Worm (Caenorhabditis elegans) whole organism, late embryonic: Measurements from ENCODE around the gene F27D9.13.

Source experiments
- C38D4.7 ChIP-seq: fragments of 200-800 bp; sonication (Bioruptor generic); optimal IDR thresholded peaks from 2 replicates; lab custom pipeline; 2018; ENCODE audit warnings: mild to moderate bottlenecking, missing genetic modification characterization, moderate library complexity, missing compliant biosample characterization
- ceh-19 ChIP-seq: fragments of 200-800 bp; sonication (Bioruptor generic); optimal IDR thresholded peaks from 2 replicates; lab custom pipeline; 2018; ENCODE audit warnings: mild to moderate bottlenecking, missing genetic modification characterization, missing compliant biosample characterization
- dmd-4 ChIP-seq: sonication (generic microtip); optimal IDR thresholded peaks from 2 replicates; lab custom pipeline; 2016; ENCODE audit warnings: borderline replicate concordance, missing genetic modification characterization, missing compliant biosample characterization
- dve-1 ChIP-seq: sonication (generic microtip); optimal IDR thresholded peaks from 2 replicates; lab custom pipeline; 2017; ENCODE audit warnings: antibody characterized with exemption, mild to moderate bottlenecking, missing genetic modification characterization, missing compliant biosample characterization
- elt-2 ChIP-seq: sonication (generic microtip); optimal IDR thresholded peaks from 2 replicates; lab custom pipeline; 2016; ENCODE audit warnings: missing genetic modification reagents, missing genetic modification characterization, missing compliant biosample characterization
- ets-4 ChIP-seq: sonication (generic microtip); optimal IDR thresholded peaks from 2 replicates; lab custom pipeline; 2016; ENCODE audit warnings: missing genetic modification characterization, missing compliant biosample characterization
- gmeb-2 ChIP-seq: sonication (generic microtip); optimal IDR thresholded peaks from 2 replicates; lab custom pipeline; 2016; ENCODE audit warnings: missing genetic modification characterization, inconsistent platforms, missing compliant biosample characterization
- hlh-6 ChIP-seq: sonication (generic microtip); optimal IDR thresholded peaks from 2 replicates; lab custom pipeline; 2016; ENCODE audit warnings: missing genotype, missing genetic modification characterization, missing compliant biosample characterization
- nfya-1 ChIP-seq: sonication (generic microtip); optimal IDR thresholded peaks from 2 replicates; lab custom pipeline; 2017; ENCODE audit warnings: missing genetic modification characterization, mild to moderate bottlenecking, missing compliant biosample characterization, antibody characterized with exemption, moderate library complexity
- nhr-11 ChIP-seq: fragments of 150-350 bp; optimal IDR thresholded peaks from 2 replicates; lab custom pipeline; 2014; ENCODE audit warnings: missing biosample characterization, missing genetic modification characterization
- ref-2 ChIP-seq: sonication (generic microtip); optimal IDR thresholded peaks from 2 replicates; lab custom pipeline; 2016; ENCODE audit warnings: missing genetic modification characterization, missing compliant biosample characterization
- tbx-2 ChIP-seq: sonication (generic microtip); optimal IDR thresholded peaks from 2 replicates; lab custom pipeline; 2016; ENCODE audit warnings: missing genetic modification characterization, missing compliant biosample characterization

DNA sequence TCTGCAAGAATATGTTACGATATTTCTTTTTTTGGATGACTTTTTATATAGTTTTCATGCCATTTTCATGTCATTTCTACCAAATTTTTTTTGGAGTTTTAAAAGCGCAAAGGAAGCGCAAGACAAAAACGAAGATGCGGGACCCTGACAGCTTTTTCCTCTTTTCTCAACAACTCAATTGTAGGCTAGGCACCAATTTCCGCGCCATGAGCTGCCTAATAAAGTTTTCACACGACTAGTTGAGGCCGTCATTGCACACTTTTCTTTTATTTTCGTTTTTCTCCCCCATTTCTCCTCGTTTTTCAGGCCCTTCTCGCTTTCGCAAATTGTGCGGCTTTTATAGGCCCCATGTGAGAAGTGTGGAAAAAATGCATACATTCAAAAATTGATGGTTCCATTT lies 12.6 kb upstream of the F27D9.13 start:
- no peak for TF ChIP-seq hlh-6 (tag; lab: Kevin White, UChicago)
- TF ChIP-seq gmeb-2: no peak
- TF ChIP-seq nhr-11: no peak
- TF ChIP-seq elt-2: no peak
- TF ChIP-seq ceh-19: no peak
- TF ChIP-seq ref-2 (tag; lab: Kevin White, UChicago): no peak
- TF ChIP-seq ets-4 (tag; lab: Kevin White, UChicago): no peak
- TF ChIP-seq tbx-2: no peak
- no peak for TF ChIP-seq nfya-1 (tag; lab: Kevin White, UChicago)
- TF ChIP-seq C38D4.7: no peak
- TF ChIP-seq dve-1: no peak
- no peak for TF ChIP-seq dmd-4 (tag; lab: Kevin White, UChicago)
